Fruit fly (Drosophila melanogaster): ENCODE results near the gene CG7069.

Gene CG7069

DNA sequence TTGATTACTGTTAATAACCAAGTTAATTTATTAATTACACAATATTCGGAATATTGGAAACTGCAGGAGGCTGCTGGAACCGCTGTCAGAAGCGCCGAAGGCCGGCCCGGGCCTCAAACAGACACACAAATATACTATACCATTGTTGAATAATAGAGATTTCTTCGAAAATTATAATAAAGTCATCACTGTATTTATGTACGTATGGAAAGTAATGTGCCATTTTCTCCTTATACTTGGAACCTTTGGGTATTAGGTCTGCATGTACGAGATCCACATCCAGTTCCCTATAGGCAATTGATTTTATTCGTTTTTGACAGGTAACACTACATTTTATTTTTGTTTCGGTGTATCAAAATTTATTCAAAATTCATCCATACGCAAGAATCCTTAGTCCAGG lies at the start of gene CG7069:
Gene CG7069, plus strand, starts transcription at position 301 of the 400 bp plus-strand sequence.
- TF ChIP-seq CG17806 (tag; optimal IDR thresholded peaks at IDR 0.05) (no peak), CG8159 (tag; optimal IDR thresholded peaks at IDR 0.05) (no peak), Pif1A (GFP tag; optimal IDR thresholded peaks at IDR 0.05) (no peak), CG15710 (tag; optimal IDR thresholded peaks at IDR 0.05) (no peak)

DNA sequence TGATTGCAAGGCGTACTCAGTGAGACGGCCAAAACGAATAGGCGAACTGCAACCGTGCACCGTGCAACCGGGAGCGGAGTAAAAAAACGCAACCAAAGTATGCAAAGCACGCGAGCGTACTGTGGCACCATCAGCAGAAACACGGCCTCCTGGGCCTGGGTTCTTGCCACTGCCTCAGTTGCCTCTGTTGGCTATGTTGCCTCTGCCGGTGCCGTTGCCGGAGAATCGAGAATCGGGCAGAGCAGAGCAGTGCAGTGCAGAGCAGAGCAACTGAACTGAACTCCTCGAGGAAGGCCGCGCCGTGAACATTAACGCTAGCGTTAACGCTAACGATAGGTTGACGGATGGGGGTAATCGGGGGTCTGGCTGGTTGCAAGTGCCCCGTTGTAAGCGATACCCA lies 48.6 kb upstream of the CG7069 start, which contains the start of gene CG34377:
Gene CG34377, minus strand, starts transcription at position 101 of the 400 bp plus-strand sequence.
- TF ChIP-seq CG10348 (GFP tag; IDR thresholded peaks at IDR 0.05), result no peak
- TF ChIP-seq Pif1B (GFP tag; optimal IDR thresholded peaks at IDR 0.05), result no peak
- TF ChIP-seq fd96Ca (GFP tag; IDR thresholded peaks at IDR 0.05), result no peak
- TF ChIP-seq D1 (tag; optimal IDR thresholded peaks at IDR 0.05), result no peak
- no peak for TF ChIP-seq Ets98B (GFP tag; IDR thresholded peaks at IDR 0.05)

DNA sequence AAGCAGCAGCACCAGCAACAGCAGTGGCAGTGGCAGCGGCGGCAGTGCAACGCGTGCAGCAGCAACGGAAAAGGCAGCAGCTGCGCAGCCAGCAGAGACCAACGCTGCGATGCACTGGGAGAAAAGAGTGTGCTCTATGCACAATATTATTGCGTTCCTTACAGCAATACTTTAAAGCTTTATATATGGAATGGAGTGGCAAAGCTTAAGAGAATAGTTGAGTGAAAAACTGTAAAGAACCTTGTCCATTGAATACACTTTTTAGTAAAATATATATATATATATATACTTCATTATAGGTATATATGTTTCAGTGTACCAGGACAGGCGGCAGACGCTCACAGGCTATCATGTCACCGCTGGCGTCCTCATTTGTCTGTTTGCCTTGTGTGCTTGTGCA lies 47.9 kb upstream of the CG7069 start:
- TF ChIP-seq Snoo (tag; optimal IDR thresholded peaks at IDR 0.05) (peak; percentile 46), gl (tag; optimal IDR thresholded peaks at IDR 0.05) (no peak), Pif1A (GFP tag; optimal IDR thresholded peaks at IDR 0.05) (no peak), CG9948 (tag; optimal IDR thresholded peaks at IDR 0.05) (peak; percentile 78), D1 (tag; optimal IDR thresholded peaks at IDR 0.05) (no peak), CG17806 (tag; optimal IDR thresholded peaks at IDR 0.05) (peak; percentile 79), CG13204 (GFP tag; optimal IDR thresholded peaks at IDR 0.05) (peak; percentile 56), CG32121 (GFP tag; IDR thresholded peaks at IDR 0.05) (peak; percentile 55; the same call in 1 of the 2 replicates), CG8159 (tag; optimal IDR thresholded peaks at IDR 0.05) (peak; percentile 83), CG12605 (GFP tag; IDR thresholded peaks at IDR 0.05) (peak; percentile 15; the same call in 1 of the 2 replicates), rn (GFP tag; IDR thresholded peaks at IDR 0.05) (no peak), fd96Ca (GFP tag; IDR thresholded peaks at IDR 0.05) (peak; percentile 64; the same call in 2 of the 3 replicates), CG4496 (GFP tag; IDR thresholded peaks at IDR 0.05) (peak; percentile 68; the same call in 2 of the 3 replicates), CG8301 (tag; optimal IDR thresholded peaks at IDR 0.05) (peak; percentile 59), Pif1B (GFP tag; optimal IDR thresholded peaks at IDR 0.05) (peak; percentile 7), CG14655 (GFP tag; optimal IDR thresholded peaks at IDR 0.05) (peak; percentile 81), EcR (GFP tag; optimal IDR thresholded peaks at IDR 0.05) (no peak), CG10348 (GFP tag; IDR thresholded peaks at IDR 0.05) (no peak), CG34367 (tag; optimal IDR thresholded peaks at IDR 0.05) (peak; percentile 63), Ets98B (GFP tag; IDR thresholded peaks at IDR 0.05) (peak; percentile 27; the same call in 1 of the 2 replicates), CG15710 (tag; optimal IDR thresholded peaks at IDR 0.05) (peak; percentile 76)

DNA sequence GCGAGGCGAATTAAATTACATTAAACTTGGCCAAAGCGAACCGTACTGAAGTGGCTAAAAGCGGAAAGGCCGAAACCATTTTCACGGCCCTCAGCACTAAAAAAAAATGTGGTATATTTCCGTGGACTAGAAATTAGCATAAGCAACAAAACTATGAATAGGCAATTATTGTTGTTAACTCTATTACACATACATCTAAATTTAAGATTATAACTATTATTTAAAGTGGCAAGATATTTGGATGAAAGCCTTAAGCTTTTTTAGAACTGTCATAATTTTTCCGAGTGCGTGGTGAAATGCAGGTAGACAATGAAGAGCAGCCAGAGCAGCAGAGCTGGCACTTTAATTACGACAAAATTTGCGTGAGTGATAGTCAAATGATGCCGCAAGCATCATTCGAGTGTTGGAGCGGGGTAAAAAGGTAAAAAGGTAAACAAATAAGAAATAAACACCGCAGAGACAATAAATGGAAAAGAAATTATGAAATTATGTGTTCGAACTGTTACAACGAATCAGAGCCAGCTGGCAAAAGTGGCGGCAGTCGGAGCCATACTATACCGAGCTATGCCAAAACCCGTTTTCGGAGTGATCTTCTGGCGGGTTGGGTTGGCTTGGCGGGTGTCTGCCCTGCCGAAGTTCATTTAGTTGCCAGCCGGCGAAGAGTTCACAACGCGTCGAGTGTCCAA lies 43.8 kb upstream of the CG7069 start, which contains the start of gene CG7080:
Gene CG7080, plus strand, starts transcription at position 636 of the 686 bp plus-strand sequence.
- TF ChIP-seq fd96Ca (GFP tag; IDR thresholded peaks at IDR 0.05), result no peak
- no peak for TF ChIP-seq CG34367 (tag; optimal IDR thresholded peaks at IDR 0.05)
- no peak for TF ChIP-seq CG9948 (tag; optimal IDR thresholded peaks at IDR 0.05)
- TF ChIP-seq CG14655 (GFP tag; optimal IDR thresholded peaks at IDR 0.05), result peak; percentile 14
- no peak for TF ChIP-seq Ets98B (GFP tag; IDR thresholded peaks at IDR 0.05)
- TF ChIP-seq Pif1B (GFP tag; optimal IDR thresholded peaks at IDR 0.05), result no peak
- peak; percentile 12 for TF ChIP-seq Pif1A (GFP tag; optimal IDR thresholded peaks at IDR 0.05)
- TF ChIP-seq CG17806 (tag; optimal IDR thresholded peaks at IDR 0.05), result no peak
- TF ChIP-seq gl (tag; optimal IDR thresholded peaks at IDR 0.05), result no peak
- no peak for TF ChIP-seq D1 (tag; optimal IDR thresholded peaks at IDR 0.05)
- no peak for TF ChIP-seq CG32121 (GFP tag; IDR thresholded peaks at IDR 0.05)
- TF ChIP-seq Snoo (tag; optimal IDR thresholded peaks at IDR 0.05), result no peak
- no peak for TF ChIP-seq CG15710 (tag; optimal IDR thresholded peaks at IDR 0.05)
- no peak for TF ChIP-seq CG4496 (GFP tag; IDR thresholded peaks at IDR 0.05)
- no peak for TF ChIP-seq rn (GFP tag; IDR thresholded peaks at IDR 0.05)
- TF ChIP-seq CG8159 (tag; optimal IDR thresholded peaks at IDR 0.05), result peak; percentile 25
- TF ChIP-seq CG13204 (GFP tag; optimal IDR thresholded peaks at IDR 0.05), result no peak
- no peak for TF ChIP-seq CG8301 (tag; optimal IDR thresholded peaks at IDR 0.05)
- TF ChIP-seq CG12605 (GFP tag; IDR thresholded peaks at IDR 0.05), result no peak
- TF ChIP-seq CG10348 (GFP tag; IDR thresholded peaks at IDR 0.05), result no peak
- no peak for TF ChIP-seq EcR (GFP tag; optimal IDR thresholded peaks at IDR 0.05)

DNA sequence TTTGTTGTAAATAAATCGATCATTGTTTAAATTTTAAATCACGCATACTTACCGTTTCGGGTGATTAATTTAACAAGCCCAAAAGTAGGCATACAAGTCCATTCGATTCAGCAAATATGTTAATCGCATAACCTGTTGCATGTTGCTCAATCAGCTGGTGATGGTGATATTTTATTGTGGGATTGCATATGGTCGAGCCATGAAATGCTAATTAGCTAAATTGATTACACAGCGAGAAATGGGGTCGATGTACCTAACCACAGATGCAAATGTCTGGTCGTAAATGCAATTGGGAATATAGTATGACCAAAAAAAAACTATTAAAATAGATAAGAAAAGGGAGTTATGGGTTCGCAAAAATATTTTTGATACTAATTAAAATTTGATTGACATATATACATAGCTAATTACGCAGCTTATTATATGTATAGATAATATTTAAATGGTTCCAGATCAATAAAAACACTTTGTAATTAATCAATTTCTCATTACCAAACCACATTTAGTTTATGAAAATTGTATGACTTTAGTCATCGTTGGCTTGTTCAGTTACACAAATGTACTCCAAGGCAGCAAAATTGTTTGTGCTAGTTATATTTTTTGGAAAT lies 42.0 kb upstream of the CG7069 start, which contains the start of gene CG33721:
Gene CG33721, plus strand, starts transcription at position 558 of the 608 bp plus-strand sequence.
- TF ChIP-seq Pif1A (GFP tag; optimal IDR thresholded peaks at IDR 0.05), result no peak
- no peak for TF ChIP-seq CG13204 (GFP tag; optimal IDR thresholded peaks at IDR 0.05)
- no peak for TF ChIP-seq CG9948 (tag; optimal IDR thresholded peaks at IDR 0.05)
- no peak for TF ChIP-seq CG10348 (GFP tag; IDR thresholded peaks at IDR 0.05)
- no peak for TF ChIP-seq CG34367 (tag; optimal IDR thresholded peaks at IDR 0.05)
- TF ChIP-seq CG17806 (tag; optimal IDR thresholded peaks at IDR 0.05), result no peak
- no peak for TF ChIP-seq fd96Ca (GFP tag; IDR thresholded peaks at IDR 0.05)
- TF ChIP-seq CG12605 (GFP tag; IDR thresholded peaks at IDR 0.05), result no peak

DNA sequence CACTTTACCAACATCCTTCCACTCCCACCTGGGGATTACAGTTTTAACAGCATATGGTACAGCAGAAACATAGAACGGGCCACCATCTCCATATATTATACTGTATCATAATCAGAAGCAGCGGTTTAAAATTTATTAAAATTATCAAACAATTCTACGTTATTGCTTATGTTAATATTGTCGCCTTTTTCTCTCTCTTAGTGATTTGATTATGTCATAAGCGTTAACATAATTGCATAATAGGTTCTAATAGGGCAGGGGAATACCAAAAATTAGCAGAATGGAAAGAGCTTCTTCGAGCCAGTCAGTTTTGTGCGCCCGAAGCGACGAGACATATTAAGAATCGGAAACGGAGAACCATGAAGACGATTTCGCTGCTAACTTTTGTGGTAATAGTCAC lies 40.9 kb upstream of the CG7069 start, which contains the start of gene CG13862:
Gene CG13862, plus strand, starts transcription at position 301 of the 400 bp plus-strand sequence.
- TF ChIP-seq CG8301 (tag; optimal IDR thresholded peaks at IDR 0.05) (no peak), CG32121 (GFP tag; IDR thresholded peaks at IDR 0.05) (no peak), EcR (GFP tag; optimal IDR thresholded peaks at IDR 0.05) (no peak), CG17806 (tag; optimal IDR thresholded peaks at IDR 0.05) (no peak), Snoo (tag; optimal IDR thresholded peaks at IDR 0.05) (no peak), CG14655 (GFP tag; optimal IDR thresholded peaks at IDR 0.05) (no peak), CG4496 (GFP tag; IDR thresholded peaks at IDR 0.05) (no peak), Pif1A (GFP tag; optimal IDR thresholded peaks at IDR 0.05) (no peak), gl (tag; optimal IDR thresholded peaks at IDR 0.05) (no peak), CG15710 (tag; optimal IDR thresholded peaks at IDR 0.05) (no peak), D1 (tag; optimal IDR thresholded peaks at IDR 0.05) (no peak), CG13204 (GFP tag; optimal IDR thresholded peaks at IDR 0.05) (no peak)

Measured in whole organism, pupa.